Worm (Caenorhabditis elegans): Measurements from ENCODE around the gene fis-1.

DNA sequence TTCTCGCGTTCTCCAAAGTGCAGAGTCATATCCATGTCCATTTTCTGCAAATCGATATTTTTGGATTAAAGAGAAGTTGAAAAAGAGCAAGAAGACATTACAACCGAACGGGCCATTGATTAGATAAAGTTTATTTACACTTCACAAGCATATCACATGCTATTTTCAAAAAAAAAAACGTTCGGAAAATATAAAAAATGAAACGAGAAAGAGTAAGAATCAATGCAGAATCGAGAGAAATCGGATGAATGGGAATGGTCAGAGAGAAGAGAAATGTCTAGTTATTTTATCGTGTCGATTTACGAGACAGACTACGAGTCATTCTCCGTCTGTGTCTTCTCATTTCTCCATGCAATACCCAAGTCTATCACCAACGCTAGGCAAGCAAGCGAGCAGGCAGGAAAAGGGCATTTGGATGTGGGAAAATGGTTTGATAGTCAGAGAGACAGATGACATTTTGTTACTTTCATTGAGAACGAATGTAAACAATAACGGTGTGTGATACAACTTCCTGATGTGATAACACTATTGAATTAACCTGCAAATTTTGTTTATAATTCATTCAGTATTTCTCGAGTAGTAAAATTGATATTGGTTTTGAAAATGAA, 45.2 kb downstream of the fis-1 start, which contains the start of gene F31E8.4:
- TF ChIP-seq nhr-76 (tag; optimal IDR thresholded peaks at IDR 0.05) = no peak
- no peak for TF ChIP-seq nhr-237 (tag; optimal IDR thresholded peaks at IDR 0.05)
- no peak for TF ChIP-seq mdl-1 (tag; optimal IDR thresholded peaks at IDR 0.05)
- no peak for TF ChIP-seq ama-1 (optimal IDR thresholded peaks at IDR 0.05)
